Worm (Caenorhabditis elegans) whole organism, midembryonic: ENCODE data around the gene C34F6.11.

ENCODE experiments used
- T22C8.4 ChIP-seq: fragments of 200-800 bp; sonication (Bioruptor generic); IDR thresholded peaks from 2 replicates; pipeline ENCODE4 v1.3.6; 2022; ENCODE audit warnings: missing genetic modification characterization, missing compliant biosample characterization
- cog-1 ChIP-seq: sonication (generic microtip); optimal IDR thresholded peaks from 2 replicates; lab custom pipeline; 2016; ENCODE audit warnings: missing genetic modification characterization, missing compliant biosample characterization
- flt-1 ChIP-seq: fragments of 200-800 bp; sonication (Bioruptor generic); IDR thresholded peaks from 2 replicates; pipeline ENCODE4 v1.3.6; 2022; ENCODE audit warnings: missing genetic modification characterization, missing compliant biosample characterization
- klf-2 ChIP-seq: fragments of 200-800 bp; sonication (Bioruptor generic); conservative IDR thresholded peaks from 2 replicates; pipeline ENCODE4 v1.3.6; 2022; ENCODE audit warnings: missing genetic modification reagents, missing genetic modification characterization, missing compliant biosample characterization
- ref-1 ChIP-seq: fragments of 200-800 bp; sonication (Bioruptor generic); conservative IDR thresholded peaks from 2 replicates; pipeline ENCODE4 v1.3.6; 2022; ENCODE audit warnings: missing genetic modification reagents, missing genetic modification characterization, missing compliant biosample characterization
- tab-1 ChIP-seq: fragments of 200-800 bp; sonication (Bioruptor generic); IDR thresholded peaks from 2 replicates; pipeline ENCODE4 v1.3.6; 2022; ENCODE audit warnings: missing genetic modification characterization, missing compliant biosample characterization
- ztf-29 ChIP-seq: fragments of 200-800 bp; sonication (Bioruptor generic); IDR thresholded peaks from 2 replicates; pipeline ENCODE4 v1.3.6; 2022; ENCODE audit warnings: missing genetic modification reagents, missing genetic modification characterization, missing compliant biosample characterization

DNA sequence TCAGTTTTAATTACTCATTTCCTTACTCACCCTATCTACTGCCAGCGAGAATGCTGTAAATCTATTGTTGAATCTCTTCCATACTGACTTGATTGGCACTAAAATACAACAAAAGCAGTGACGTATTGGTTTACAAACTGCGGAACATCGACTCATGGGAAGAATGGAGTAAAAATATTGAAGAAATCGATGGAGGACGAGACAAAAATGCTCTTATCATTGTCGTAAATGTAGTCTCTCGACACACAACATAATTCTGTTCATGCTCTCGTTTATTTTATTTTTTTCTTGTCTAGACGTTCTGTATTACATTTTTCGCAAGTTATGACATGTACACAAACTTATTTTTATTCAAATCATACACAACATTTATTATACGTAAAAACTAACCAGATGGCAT, at the start of gene C34F6.11:
- no peak for TF ChIP-seq ztf-29 (GFP tag; lab: Robert Waterston, UW)
- TF ChIP-seq T22C8.4 (GFP tag; lab: Robert Waterston, UW) = no peak
- TF ChIP-seq flt-1 (GFP tag; lab: Robert Waterston, UW) = no peak
- TF ChIP-seq ref-1 (GFP tag; lab: Robert Waterston, UW) = no peak
- TF ChIP-seq tab-1 (GFP tag; lab: Robert Waterston, UW) = no peak
- TF ChIP-seq cog-1 (tag; lab: Kevin White, UChicago) = no peak
- no peak for TF ChIP-seq klf-2 (GFP tag; lab: Robert Waterston, UW)
